Fruit fly (Drosophila melanogaster) whole organism, prepupa: Measurements from ENCODE around the gene Rad60.

Experiments
- Blimp-1 ChIP-seq: fragments of 200-800 bp; sonication (Bioruptor generic); optimal IDR thresholded peaks from 3 replicates; lab custom pipeline; 2017; ENCODE audit warnings: missing biosample characterization, missing genetic modification characterization, mild to moderate bottlenecking, moderate library complexity, missing genetic modification reagents
- CG10631 ChIP-seq: fragments of 200-800 bp; sonication (Bioruptor generic); optimal IDR thresholded peaks from 2 replicates; lab custom pipeline; 2016; ENCODE audit warnings: missing biosample characterization, missing genetic modification characterization
- CG10669 ChIP-seq: fragments of 200-800 bp; sonication (Bioruptor generic); optimal IDR thresholded peaks from 3 replicates; lab custom pipeline; 2018; ENCODE audit warnings: missing biosample characterization, mild to moderate bottlenecking, missing genetic modification characterization, moderate library complexity
- CG11294 ChIP-seq: fragments of 200-800 bp; sonication (Bioruptor generic); IDR thresholded peaks from 2 replicates; pipeline ENCODE4 v1.3.6; 2022; ENCODE audit warnings: missing biosample characterization, missing genetic modification characterization
- CG11762 ChIP-seq: fragments of 200-800 bp; sonication (Bioruptor generic); optimal IDR thresholded peaks from 3 replicates; lab custom pipeline; 2016; ENCODE audit warnings: missing biosample characterization, missing genetic modification characterization; ENCODE audit not compliant: insufficient read depth
- CG15336 ChIP-seq: fragments of 200-800 bp; sonication (Bioruptor generic); IDR thresholded peaks from 2 replicates; pipeline ENCODE4 v1.3.6; 2022; ENCODE audit warnings: missing biosample characterization, missing genetic modification characterization
- CG16779 ChIP-seq: fragments of 200-800 bp; sonication (Bioruptor generic); optimal IDR thresholded peaks from 3 replicates; lab custom pipeline; 2017; ENCODE audit warnings: missing biosample characterization, mild to moderate bottlenecking, missing genetic modification characterization
- CG3032 ChIP-seq: fragments of 200-800 bp; optimal IDR thresholded peaks from 2 replicates; lab custom pipeline; 2019; ENCODE audit warnings: missing biosample characterization, mild to moderate bottlenecking, missing genetic modification characterization, moderate library complexity
- CG32006 ChIP-seq: fragments of 200-800 bp; sonication (Bioruptor generic); optimal IDR thresholded peaks from 3 replicates; lab custom pipeline; 2017; ENCODE audit warnings: missing biosample characterization, mild to moderate bottlenecking, missing genetic modification characterization
- CG3919 ChIP-seq: fragments of 200-800 bp; sonication (Bioruptor generic); optimal IDR thresholded peaks from 3 replicates; lab custom pipeline; 2016; ENCODE audit warnings: missing biosample characterization, missing genetic modification characterization
- CG4318 ChIP-seq: fragments of 200-800 bp; sonication (Bioruptor generic); optimal IDR thresholded peaks from 3 replicates; lab custom pipeline; 2017; ENCODE audit warnings: missing biosample characterization, mild to moderate bottlenecking, missing genetic modification characterization
- CG6792 ChIP-seq: fragments of 200-800 bp; sonication (Bioruptor generic); optimal IDR thresholded peaks from 3 replicates; lab custom pipeline; 2016; ENCODE audit warnings: missing biosample characterization, missing genetic modification characterization
- CG6854 ChIP-seq: fragments of 200-800 bp; sonication (Bioruptor generic); optimal IDR thresholded peaks from 2 replicates; lab custom pipeline; 2017; ENCODE audit warnings: missing biosample characterization, mild to moderate bottlenecking, missing genetic modification characterization
- CG7368 ChIP-seq: fragments of 200-800 bp; sonication (Bioruptor generic); optimal IDR thresholded peaks from 3 replicates; lab custom pipeline; 2016; ENCODE audit warnings: missing biosample characterization, missing genetic modification characterization
- CG8119 ChIP-seq: fragments of 200-800 bp; sonication (Bioruptor generic); IDR thresholded peaks from 3 replicates; pipeline ENCODE4 v1.3.6; 2022; ENCODE audit warnings: missing biosample characterization, missing genetic modification characterization
- CG8632 ChIP-seq: fragments of 200-800 bp; sonication (Bioruptor generic); optimal IDR thresholded peaks from 3 replicates; lab custom pipeline; 2016; ENCODE audit warnings: missing biosample characterization, missing genetic modification characterization
- CG9139 ChIP-seq: fragments of 200-800 bp; sonication (Bioruptor generic); optimal IDR thresholded peaks from 3 replicates; lab custom pipeline; 2017; ENCODE audit warnings: missing biosample characterization, mild to moderate bottlenecking, missing genetic modification characterization
- Eip78C ChIP-seq: fragments of 200-800 bp; sonication (Bioruptor generic); peaks from one replicate; lab custom pipeline; 2016; ENCODE audit warnings: missing biosample characterization, missing genetic modification characterization
- Eip93F ChIP-seq: fragments of 200-800 bp; sonication (Bioruptor generic); optimal IDR thresholded peaks from 2 replicates; lab custom pipeline; 2016; ENCODE audit warnings: missing biosample characterization, mild to moderate bottlenecking, missing genetic modification characterization
- Ets21C ChIP-seq: fragments of 200-800 bp; sonication (Bioruptor generic); optimal IDR thresholded peaks from 3 replicates; lab custom pipeline; 2016; ENCODE audit warnings: missing biosample characterization, missing genetic modification characterization
- Ets96B ChIP-seq: fragments of 200-800 bp; optimal IDR thresholded peaks from 2 replicates; lab custom pipeline; 2019; ENCODE audit warnings: missing biosample characterization, mild to moderate bottlenecking, missing genetic modification characterization, moderate library complexity
- Gug ChIP-seq: fragments of 200-800 bp; sonication (Bioruptor generic); IDR thresholded peaks from 2 replicates; pipeline ENCODE4 v1.3.6; 2022; ENCODE audit warnings: missing biosample characterization, missing genetic modification characterization
- Hr39 ChIP-seq: fragments of 200-800 bp; sonication (Bioruptor generic); optimal IDR thresholded peaks from 2 replicates; lab custom pipeline; 2016; ENCODE audit warnings: missing biosample characterization, missing genetic modification characterization
- Hr4 ChIP-seq: fragments of 200-800 bp; sonication (Bioruptor generic); optimal IDR thresholded peaks from 3 replicates; lab custom pipeline; 2016; ENCODE audit warnings: missing biosample characterization, missing genetic modification characterization
- Lpt ChIP-seq: fragments of 200-800 bp; sonication (Bioruptor generic); optimal IDR thresholded peaks from 3 replicates; lab custom pipeline; 2016; ENCODE audit warnings: missing biosample characterization, missing genetic modification characterization
- Met ChIP-seq: fragments of 200-800 bp; sonication (Bioruptor generic); optimal IDR thresholded peaks from 3 replicates; lab custom pipeline; 2016; ENCODE audit warnings: missing biosample characterization, missing genetic modification characterization
- OdsH ChIP-seq: fragments of 200-800 bp; sonication (Bioruptor generic); optimal IDR thresholded peaks from 3 replicates; lab custom pipeline; 2016; ENCODE audit warnings: missing biosample characterization, missing genetic modification characterization
- Sox102F ChIP-seq: fragments of 200-800 bp; sonication (Bioruptor generic); optimal IDR thresholded peaks from 2 replicates; lab custom pipeline; 2016; ENCODE audit warnings: missing biosample characterization, mild to moderate bottlenecking, missing genetic modification characterization
- Sox15 ChIP-seq: fragments of 200-800 bp; sonication (Bioruptor generic); optimal IDR thresholded peaks from 3 replicates; lab custom pipeline; 2016; ENCODE audit warnings: missing biosample characterization, missing genetic modification characterization
- achi ChIP-seq: fragments of 200-800 bp; sonication (Bioruptor generic); optimal IDR thresholded peaks from 3 replicates; lab custom pipeline; 2016; ENCODE audit warnings: missing biosample characterization, missing genetic modification characterization
- dsx ChIP-seq: fragments of 200-800 bp; optimal IDR thresholded peaks from 3 replicates; lab custom pipeline; 2019; ENCODE audit warnings: missing biosample characterization, mild to moderate bottlenecking, missing genetic modification characterization, moderate library complexity; ENCODE audit not compliant: poor library complexity, severe bottlenecking
- eg ChIP-seq: fragments of 200-800 bp; sonication (Bioruptor generic); IDR thresholded peaks from 3 replicates; pipeline ENCODE4 v1.3.6; 2022; ENCODE audit warnings: missing biosample characterization, missing genetic modification characterization
- esn ChIP-seq: fragments of 200-800 bp; sonication (Bioruptor generic); optimal IDR thresholded peaks from 2 replicates; lab custom pipeline; 2016; ENCODE audit warnings: missing biosample characterization, mild to moderate bottlenecking, missing genetic modification characterization, moderate library complexity
- fd59A ChIP-seq: fragments of 200-800 bp; sonication (Bioruptor generic); optimal IDR thresholded peaks from 2 replicates; lab custom pipeline; 2017; ENCODE audit warnings: missing biosample characterization, mild to moderate bottlenecking, missing genetic modification characterization, missing genetic modification reagents
- fd85E ChIP-seq: fragments of 200-800 bp; sonication (Bioruptor generic); optimal IDR thresholded peaks from 3 replicates; lab custom pipeline; 2016; ENCODE audit warnings: missing biosample characterization, missing genetic modification characterization
- fkh ChIP-seq: fragments of 200-800 bp; sonication (Bioruptor generic); optimal IDR thresholded peaks from 3 replicates; lab custom pipeline; 2017; ENCODE audit warnings: missing biosample characterization, mild to moderate bottlenecking, missing genetic modification characterization, moderate library complexity
- pdm3 ChIP-seq: fragments of 200-800 bp; sonication (Bioruptor generic); optimal IDR thresholded peaks from 3 replicates; lab custom pipeline; 2016; ENCODE audit warnings: missing biosample characterization, missing genetic modification characterization
- salr ChIP-seq, 2 experiments: fragments of 200-800 bp; sonication (Bioruptor generic); optimal IDR thresholded peaks; 3 replicates each; lab custom pipeline; 2016 to 2018; ENCODE audit warnings: missing biosample characterization in 2 of 2, missing genetic modification characterization in 2 of 2, mild to moderate bottlenecking in 1 of 2
- ss ChIP-seq, 2 experiments: fragments of 200-800 bp; sonication (Bioruptor generic); optimal IDR thresholded peaks; 2 replicates in 1 of 2; 3 replicates in 1 of 2; lab custom pipeline; 2017 to 2018; ENCODE audit warnings: mild to moderate bottlenecking in 2 of 2, missing biosample characterization in 2 of 2, missing genetic modification characterization in 2 of 2, moderate library complexity in 1 of 2
- svp ChIP-seq: fragments of 200-800 bp; sonication (Bioruptor generic); peaks from one replicate; lab custom pipeline; 2016; ENCODE audit warnings: missing biosample characterization, missing genetic modification characterization
- topi ChIP-seq: fragments of 200-800 bp; sonication (Bioruptor generic); optimal IDR thresholded peaks from 3 replicates; lab custom pipeline; 2016; ENCODE audit warnings: missing biosample characterization, missing genetic modification characterization
- vri ChIP-seq: fragments of 200-800 bp; sonication (Bioruptor generic); optimal IDR thresholded peaks from 3 replicates; lab custom pipeline; 2016; ENCODE audit warnings: missing biosample characterization, mild to moderate bottlenecking, missing genetic modification characterization

Gene Rad60

dm6 chr3R:23257986-23258427 is 6.7 kb upstream of the Rad60 start, which contains the start of the genes wda and Pex11c (continued):
- TF ChIP-seq fkh (GFP tag; lab: Kevin White, UChicago), result peak; percentile 54
- TF ChIP-seq Sox102F (GFP tag; lab: Kevin White, UChicago), result peak; percentile 58
- peak; percentile 56 for TF ChIP-seq CG4318 (GFP tag; lab: Kevin White, UChicago)
- TF ChIP-seq CG10631 (GFP tag; lab: Kevin White, UChicago), result peak; percentile 87
- TF ChIP-seq CG7368 (GFP tag; lab: Kevin White, UChicago), result peak; percentile 28
- peak; percentile 54 for TF ChIP-seq CG10669 (GFP tag; lab: Kevin White, UChicago)
- peak; percentile 84 for TF ChIP-seq Ets96B (tag; lab: Kevin White, UChicago)
- TF ChIP-seq Sox15 (GFP tag; lab: Kevin White, UChicago), result peak; percentile 67
- TF ChIP-seq, all 60 proteins: peak for 48

DNA sequence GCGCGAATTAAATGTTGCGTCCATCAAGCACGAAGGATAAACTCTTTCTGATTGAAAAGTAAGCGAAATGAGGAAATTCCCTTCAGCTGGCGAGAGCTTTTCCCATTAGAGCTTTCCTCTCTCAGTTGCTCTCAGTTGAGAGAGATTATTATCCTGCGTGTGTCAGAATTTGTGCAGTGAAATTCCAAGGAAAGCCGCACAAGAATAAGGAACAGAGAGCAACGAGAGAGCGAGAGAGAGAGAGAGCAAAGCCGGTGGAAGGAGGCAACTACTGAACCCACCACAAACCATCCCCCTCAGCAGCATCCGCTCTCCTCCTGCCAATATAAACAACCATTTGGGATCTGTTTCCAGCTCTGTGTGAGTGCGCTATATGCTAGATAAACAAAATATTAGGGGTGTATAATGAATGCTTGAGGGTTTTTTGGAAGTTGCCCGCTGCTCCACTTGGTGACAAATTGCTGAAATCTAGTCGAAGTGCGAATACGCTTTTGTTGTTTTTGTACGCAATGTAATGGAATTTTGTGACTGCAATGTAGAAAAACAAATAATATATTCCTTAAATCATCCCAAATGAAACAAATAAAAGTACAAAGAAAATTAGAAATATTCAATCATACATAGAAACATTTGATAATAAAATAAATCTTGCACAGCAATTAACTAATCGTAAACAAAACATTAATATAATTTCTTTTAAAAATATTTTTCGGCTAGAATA is 2.3 kb downstream of the Rad60 start, which contains the start of gene CG4467:
CG4467 (minus strand) TSS at position 51 of the 721 bp plus-strand sequence.
- no peak for TF ChIP-seq CG15336
- TF ChIP-seq Hr39 (GFP tag; lab: Kevin White, UChicago), result no peak
- TF ChIP-seq OdsH, result no peak
- TF ChIP-seq CG7368 (GFP tag; lab: Kevin White, UChicago), result peak; percentile 12
- no peak for TF ChIP-seq Gug (GFP tag; lab: Robert Waterston, UW)
- peak; percentile 20 for TF ChIP-seq Eip78C (GFP tag; lab: Kevin White, UChicago)
- TF ChIP-seq CG32006, result no peak
- no peak for TF ChIP-seq topi (GFP tag; lab: Kevin White, UChicago)
- no peak for TF ChIP-seq CG8632 (GFP tag; lab: Kevin White, UChicago)
- TF ChIP-seq CG16779 (tag; lab: Kevin White, UChicago), result no peak
- TF ChIP-seq vri (GFP tag; lab: Kevin White, UChicago), result no peak
- TF ChIP-seq Ets21C (GFP tag; lab: Kevin White, UChicago), result no peak
- TF ChIP-seq fkh (GFP tag; lab: Kevin White, UChicago), result peak; percentile 50
- TF ChIP-seq Blimp-1 (GFP tag; lab: Kevin White, UChicago), result no peak
- TF ChIP-seq Met (GFP tag; lab: Kevin White, UChicago), result no peak
- TF ChIP-seq eg (GFP tag; lab: Robert Waterston, UW), result no peak
- TF ChIP-seq CG8119, result no peak
- TF ChIP-seq salr (GFP tag; optimal IDR thresholded peaks at IDR 0.05; lab: Kevin White, UChicago), result no peak
- TF ChIP-seq CG3919, result no peak
- TF ChIP-seq CG11762 (GFP tag; lab: Kevin White, UChicago), result no peak
- no peak for TF ChIP-seq fd59A (GFP tag; lab: Kevin White, UChicago)
- peak; percentile 57 for TF ChIP-seq svp (GFP tag; lab: Kevin White, UChicago)
- TF ChIP-seq fd85E, result no peak
- TF ChIP-seq achi (GFP tag; lab: Kevin White, UChicago), result no peak
- TF ChIP-seq, all 60 proteins: peak for 4

DNA sequence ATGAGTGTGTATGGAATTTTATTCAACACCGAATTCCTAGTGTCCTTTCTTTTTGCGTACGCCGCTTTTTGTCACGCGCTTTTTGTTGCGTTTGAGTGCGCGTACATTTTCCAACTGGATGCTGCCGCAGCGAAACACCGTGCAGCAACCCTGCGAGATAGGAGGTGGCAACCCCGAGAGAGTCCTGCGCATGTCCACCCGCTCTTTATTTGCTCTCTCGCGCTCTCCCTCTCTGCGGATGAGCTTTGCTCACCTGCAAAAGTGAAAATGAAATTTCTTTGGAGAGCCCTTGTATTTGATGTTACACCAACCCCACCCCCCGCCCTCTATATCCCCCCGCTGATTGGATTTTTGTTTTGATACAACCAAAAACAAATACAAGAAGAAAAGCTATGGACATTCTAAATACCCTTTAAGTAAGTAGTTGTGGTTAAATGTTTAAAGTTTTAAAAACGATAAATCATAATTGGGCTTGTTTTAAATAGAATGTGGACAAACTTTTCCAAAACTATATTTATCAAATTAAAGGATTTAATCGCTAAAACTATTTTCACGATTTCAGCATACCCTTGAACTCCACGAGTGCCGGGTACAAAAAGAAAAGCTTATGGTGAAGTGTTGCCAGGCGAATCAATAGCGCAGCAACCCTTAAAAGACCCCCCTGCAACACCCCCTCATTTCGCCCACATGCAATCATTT is 11.2 kb downstream of the Rad60 start:
- TF ChIP-seq CG11294 (GFP tag; lab: Robert Waterston, UW) (no peak), fd85E (no peak), dsx (GFP tag; lab: Kevin White, UChicago) (peak; percentile 26), CG3032 (tag; lab: Kevin White, UChicago) (no peak), ss (GFP tag; optimal IDR thresholded peaks at IDR 0.05; lab: Kevin White, UChicago) (peak in 1 of 2 experiments; percentile 32), CG6792 (no peak), Ets21C (GFP tag; lab: Kevin White, UChicago) (no peak), achi (GFP tag; lab: Kevin White, UChicago) (peak; percentile 10), CG8119 (no peak), Lpt (GFP tag; lab: Kevin White, UChicago) (no peak), salr (GFP tag; optimal IDR thresholded peaks at IDR 0.05; lab: Kevin White, UChicago) (no peak), esn (GFP tag; lab: Kevin White, UChicago) (no peak), Sox15 (GFP tag; lab: Kevin White, UChicago) (no peak), CG15336 (peak; percentile 34; the same call in 1 of the 2 replicates), CG8632 (GFP tag; lab: Kevin White, UChicago) (no peak), pdm3 (GFP tag; lab: Kevin White, UChicago) (peak; percentile 5), eg (GFP tag; lab: Robert Waterston, UW) (0 out of 3 replicates have a peak, but pooled peaks have one; percentile 16), Eip93F (no peak), CG16779 (tag; lab: Kevin White, UChicago) (no peak), CG10631 (GFP tag; lab: Kevin White, UChicago) (peak; percentile 1), CG6854 (GFP tag; lab: Kevin White, UChicago) (no peak), Sox102F (GFP tag; lab: Kevin White, UChicago) (no peak), CG11762 (GFP tag; lab: Kevin White, UChicago) (no peak), Hr4 (GFP tag; lab: Kevin White, UChicago) (no peak), CG9139 (no peak)
